Fruit fly (Drosophila melanogaster) whole organism, embryonic: ENCODE data around the gene Ir92a.

Experiments used
- Abd-B ChIP-seq: fragments of 200-800 bp; sonication (Bioruptor generic); optimal IDR thresholded peaks from 2 replicates; lab custom pipeline; 2018; ENCODE audit warnings: missing biosample characterization, mild to moderate bottlenecking, missing genetic modification characterization, moderate library complexity
- CG11085 ChIP-seq: fragments of 200-800 bp; sonication (Bioruptor generic); IDR thresholded peaks from 2 replicates; pipeline ENCODE4 v1.3.6; 2022; ENCODE audit warnings: missing biosample characterization, missing genetic modification characterization
- CG15479 ChIP-seq: fragments of 200-800 bp; sonication (Bioruptor generic); optimal IDR thresholded peaks from 3 replicates; lab custom pipeline; 2019; ENCODE audit warnings: missing biosample characterization, mild to moderate bottlenecking, missing genetic modification characterization, moderate library complexity
- CG18599 ChIP-seq: fragments of 200-800 bp; sonication (Bioruptor generic); optimal IDR thresholded peaks from 3 replicates; lab custom pipeline; 2017; ENCODE audit warnings: missing biosample characterization, missing genetic modification characterization, mild to moderate bottlenecking, moderate library complexity, missing genetic modification reagents
- CG34422 ChIP-seq: fragments of 200-800 bp; sonication (Bioruptor generic); IDR thresholded peaks from 3 replicates; pipeline ENCODE4 v1.3.6; 2022; ENCODE audit warnings: missing biosample characterization, missing genetic modification characterization
- HLHmδ ChIP-seq: fragments of 200-800 bp; sonication (Bioruptor generic); optimal IDR thresholded peaks from 2 replicates; lab custom pipeline; 2018; ENCODE audit warnings: missing biosample characterization, mild to moderate bottlenecking, missing genetic modification characterization, moderate library complexity
- Lpt ChIP-seq: fragments of >200 bp; optimal IDR thresholded peaks from 2 replicates; lab custom pipeline; 2018; ENCODE audit warnings: missing biosample characterization, missing genetic modification characterization
- ci ChIP-seq: fragments of 200-800 bp; sonication (Bioruptor generic); IDR thresholded peaks from 3 replicates; pipeline ENCODE4 v1.3.6; 2022; ENCODE audit warnings: missing biosample characterization, missing genetic modification characterization
- tio ChIP-seq: fragments of 200-800 bp; sonication (Bioruptor generic); optimal IDR thresholded peaks from 2 replicates; lab custom pipeline; 2017; ENCODE audit warnings: missing biosample characterization, missing genetic modification characterization, inconsistent platforms
- tx ChIP-seq: fragments of 200-800 bp; sonication (Bioruptor generic); optimal IDR thresholded peaks from 2 replicates; lab custom pipeline; 2016; ENCODE audit warnings: missing biosample characterization, missing genetic modification characterization

DNA sequence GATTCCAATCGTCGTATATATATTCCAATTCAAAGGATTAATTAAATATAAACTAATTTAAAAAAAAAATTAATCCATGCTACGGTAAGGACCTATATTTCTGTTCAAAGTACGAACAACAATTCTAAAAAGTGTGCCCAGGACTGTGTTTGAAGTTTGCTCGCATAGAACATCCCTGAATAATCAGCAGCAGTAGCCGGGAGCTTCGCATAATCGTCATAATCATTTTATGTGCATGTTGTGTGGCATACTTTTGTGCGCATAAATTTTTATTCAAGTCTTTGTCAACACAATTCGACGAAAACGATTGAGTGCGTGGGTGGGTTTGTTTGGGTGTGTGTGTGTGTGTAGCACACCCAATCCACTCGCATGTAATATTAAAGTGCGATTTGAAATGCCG, 6.1 kb upstream of the Ir92a start:
- no peak for TF ChIP-seq HLHmδ (GFP tag; lab: Kevin White, UChicago)
- TF ChIP-seq Lpt: no peak
- TF ChIP-seq CG18599 (GFP tag; lab: Kevin White, UChicago): no peak
- no peak for TF ChIP-seq CG11085 (GFP tag; lab: Robert Waterston, UW)
- TF ChIP-seq tio (GFP tag; lab: Kevin White, UChicago): no peak
- no peak for TF ChIP-seq CG15479 (GFP tag; lab: Kevin White, UChicago)
- no peak for TF ChIP-seq Abd-B (GFP tag; lab: Kevin White, UChicago)
- TF ChIP-seq tx (GFP tag; lab: Kevin White, UChicago): no peak
- no peak for TF ChIP-seq CG34422 (GFP tag; lab: Robert Waterston, UW)
- no peak for TF ChIP-seq ci (GFP tag; lab: Robert Waterston, UW)
